Fruit fly (Drosophila melanogaster): ENCODE results near the gene Mcm10.

The Mcm10 gene

DNA sequence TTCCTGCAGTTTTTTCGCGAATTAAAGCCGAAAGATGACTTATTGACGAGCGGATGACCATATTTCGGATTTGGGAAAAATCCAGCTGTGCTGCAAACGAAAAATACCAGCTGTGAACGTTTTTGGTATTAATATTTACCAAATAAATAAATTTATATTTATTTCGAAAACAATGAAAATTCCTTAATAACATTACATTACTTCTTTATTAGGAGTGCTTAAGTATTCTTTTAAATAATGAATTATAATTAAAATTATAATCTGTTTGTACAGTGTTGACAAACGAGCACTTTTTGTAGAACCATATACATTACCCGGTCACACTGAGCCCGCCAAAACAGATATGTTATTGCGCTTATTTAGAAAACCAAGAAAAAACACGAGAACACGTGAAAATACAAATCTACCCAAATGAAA, at the start of gene Mcm10, which contains the start of gene bur (continued):
- TF ChIP-seq CG14710 (tag; optimal IDR thresholded peaks at IDR 0.05): peak; percentile 78
- TF ChIP-seq CG12104 (GFP tag; optimal IDR thresholded peaks at IDR 0.05): peak; percentile 25
- TF ChIP-seq E2f1 (GFP tag; IDR thresholded peaks at IDR 0.05): peak; percentile 41; the same call in 1 of the 2 replicates
- TF ChIP-seq stwl (tag; optimal IDR thresholded peaks at IDR 0.05): peak; percentile 68
- peak; percentile 83 for TF ChIP-seq trem (tag; optimal IDR thresholded peaks at IDR 0.05)
- no peak for TF ChIP-seq bowl (GFP tag; IDR thresholded peaks at IDR 0.05)
- TF ChIP-seq CG4617 (GFP tag; optimal IDR thresholded peaks at IDR 0.05; ENCODE audit: borderline replicate concordance): peak; percentile 67
- TF ChIP-seq Myb (GFP tag; optimal IDR thresholded peaks at IDR 0.05): no peak
- TF ChIP-seq NC2α (GFP tag; optimal IDR thresholded peaks at IDR 0.05): no peak
- peak; percentile 94 for TF ChIP-seq CG9797 (GFP tag; optimal IDR thresholded peaks at IDR 0.05)
- no peak for TF ChIP-seq CG8944 (GFP tag; optimal IDR thresholded peaks at IDR 0.05)
- peak in 1 of 2 experiments; percentile 28 for TF ChIP-seq crp (GFP tag; optimal IDR thresholded peaks at IDR 0.05)
- peak; percentile 78 for TF ChIP-seq Elba2 (GFP tag; optimal IDR thresholded peaks at IDR 0.05)
- peak; percentile 21 for TF ChIP-seq kay (GFP tag; optimal IDR thresholded peaks at IDR 0.05)
- peak in 1 of 2 experiments; percentile 19 for TF ChIP-seq insv (GFP tag; optimal IDR thresholded peaks at IDR 0.05)
- TF ChIP-seq sim (GFP tag; IDR thresholded peaks at IDR 0.05): no peak
- no peak for TF ChIP-seq ftz-f1 (GFP tag; optimal IDR thresholded peaks at IDR 0.05)
- TF ChIP-seq chinmo (GFP tag; IDR thresholded peaks at IDR 0.05; ENCODE audit: partially characterized antibody): 0 out of 4 replicates have a peak, but pooled peaks have one; percentile 7
- 0 out of 3 replicates have a peak, but pooled peaks have one; percentile 15 for TF ChIP-seq knrl (GFP tag; IDR thresholded peaks at IDR 0.05; ENCODE audit: partially characterized antibody)
- TF ChIP-seq CG17829 (tag; optimal IDR thresholded peaks at IDR 0.05): peak; percentile 46

DNA sequence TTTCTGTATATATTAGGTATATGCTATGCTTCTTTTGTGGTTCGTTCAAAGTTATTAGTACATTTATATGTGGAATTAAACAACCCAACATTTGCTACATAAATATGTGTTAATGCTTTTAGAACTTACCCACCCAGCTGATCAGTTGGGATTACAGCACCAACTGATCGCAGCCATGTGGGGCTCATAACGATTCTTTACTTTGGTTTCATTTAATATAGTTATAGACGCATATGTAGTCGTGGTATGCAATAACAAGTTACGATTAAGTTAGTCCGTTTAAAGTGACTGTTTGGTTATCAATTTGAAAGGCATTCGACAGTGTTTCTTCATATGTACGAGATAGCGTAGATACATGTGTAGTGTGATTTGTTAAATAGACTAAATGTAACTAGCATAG, 44.0 kb upstream of the Mcm10 start:
- no peak for TF ChIP-seq vvl (GFP tag; IDR thresholded peaks at IDR 0.05)
- TF ChIP-seq Camta (GFP tag; optimal IDR thresholded peaks at IDR 0.05): no peak
- no peak for TF ChIP-seq slbo (GFP tag; IDR thresholded peaks at IDR 0.05)
- no peak for TF ChIP-seq row (GFP tag; IDR thresholded peaks at IDR 0.05)
- no peak for TF ChIP-seq insv (GFP tag; optimal IDR thresholded peaks at IDR 0.05)
- TF ChIP-seq CG12942 (GFP tag; optimal IDR thresholded peaks at IDR 0.05): no peak
- TF ChIP-seq CG1024 (GFP tag; IDR thresholded peaks at IDR 0.05): no peak

DNA sequence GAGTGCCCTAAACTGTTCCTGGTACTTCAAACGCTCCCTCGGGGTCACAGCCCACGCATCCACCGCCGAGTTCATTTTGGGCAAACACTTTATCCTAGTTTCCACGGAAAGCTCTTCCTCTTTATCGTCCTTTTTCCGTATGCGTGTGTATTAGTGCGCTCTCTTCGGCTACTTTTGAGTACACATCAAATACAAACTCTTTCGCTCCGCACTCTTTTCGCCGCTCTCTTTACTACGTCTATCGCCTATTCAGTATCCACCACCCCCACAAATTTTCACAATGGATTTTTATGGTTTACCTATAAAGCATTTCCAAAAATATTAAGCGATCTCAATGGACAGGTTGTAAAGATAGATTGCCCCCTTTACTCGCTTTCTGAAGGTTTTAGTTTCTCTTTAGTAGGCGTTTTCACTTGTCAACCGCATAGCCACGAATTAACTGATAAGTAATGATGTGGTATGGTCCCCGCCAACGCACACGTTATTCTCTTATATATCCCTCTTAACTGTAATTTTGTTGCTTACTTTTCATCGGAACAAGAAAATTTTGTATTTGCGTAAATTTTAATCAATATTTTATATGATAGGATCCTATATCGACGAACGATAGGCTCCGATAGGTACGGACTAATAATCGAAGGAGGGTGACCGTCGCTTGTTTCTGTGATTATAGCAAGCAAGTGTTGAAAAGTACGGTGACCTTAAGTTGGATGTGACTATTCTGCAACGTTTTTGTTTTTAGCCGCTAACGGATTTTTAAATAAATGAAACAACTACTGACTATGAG, 37.8 kb upstream of the Mcm10 start, which contains the start of gene Dap160:
Gene Dap160 (minus strand): TSS at position 634 of the 787 bp plus-strand sequence.
- TF ChIP-seq CG16815 (GFP tag; optimal IDR thresholded peaks at IDR 0.05) (no peak), Hand (GFP tag; optimal IDR thresholded peaks at IDR 0.05) (no peak), GATAe (GFP tag; conservative IDR thresholded peaks at IDR 0.05) (no peak), CG2889 (GFP tag; IDR thresholded peaks at IDR 0.05) (no peak), HLH4C (GFP tag; IDR thresholded peaks at IDR 0.05; ENCODE audit: partially characterized antibody) (peak; percentile 62), Hey (tag; optimal IDR thresholded peaks at IDR 0.05) (no peak), Abd-B (GFP tag; optimal IDR thresholded peaks at IDR 0.05) (no peak), CG1602 (GFP tag; optimal IDR thresholded peaks at IDR 0.05) (no peak), gsb (GFP tag; IDR thresholded peaks at IDR 0.05) (no peak), Xrp1 (GFP tag; IDR thresholded peaks at IDR 0.05) (no peak), fd96Cb (tag; optimal IDR thresholded peaks at IDR 0.05) (no peak), dmrt11E (tag; optimal IDR thresholded peaks at IDR 0.05) (no peak), her (GFP tag; optimal IDR thresholded peaks at IDR 0.05) (no peak), crp (GFP tag; optimal IDR thresholded peaks at IDR 0.05) (no peak), gfzf (GFP tag; optimal IDR thresholded peaks at IDR 0.05) (peak; percentile 60), Asciz (GFP tag; optimal IDR thresholded peaks at IDR 0.05) (no peak), CG8924 (tag; optimal IDR thresholded peaks at IDR 0.05) (no peak), chm (GFP tag; IDR thresholded peaks at IDR 0.05) (no peak), C15 (GFP tag; IDR thresholded peaks at IDR 0.05) (no peak), CG18262 (tag; optimal IDR thresholded peaks at IDR 0.05) (no peak), HmgZ (tag; optimal IDR thresholded peaks at IDR 0.05) (peak; percentile 34), row (GFP tag; IDR thresholded peaks at IDR 0.05) (peak; percentile 67), CG4328 (GFP tag; optimal IDR thresholded peaks at IDR 0.05) (no peak), CG13775 (GFP tag; optimal IDR thresholded peaks at IDR 0.05) (no peak)
